Fruit fly (Drosophila melanogaster) whole organism, embryonic: ENCODE measurements around the gene CG42852.

ENCODE experiments used
- Bdp1 ChIP-seq: fragments of 200-800 bp; sonication (Bioruptor generic); optimal IDR thresholded peaks from 3 replicates; lab custom pipeline; 2016; ENCODE audit warnings: missing biosample characterization, missing genetic modification characterization
- CG11695 ChIP-seq: fragments of 200-800 bp; sonication (Bioruptor generic); IDR thresholded peaks from 3 replicates; pipeline ENCODE4 v1.3.6; 2022; ENCODE audit warnings: missing biosample characterization, missing genetic modification characterization
- CG12391 ChIP-seq: fragments of 200-800 bp; sonication (Bioruptor generic); optimal IDR thresholded peaks from 3 replicates; lab custom pipeline; 2018; ENCODE audit warnings: missing biosample characterization, mild to moderate bottlenecking, missing genetic modification characterization, moderate library complexity
- CG12659 ChIP-seq: fragments of 200-800 bp; sonication (Bioruptor generic); optimal IDR thresholded peaks from 3 replicates; lab custom pipeline; 2017; ENCODE audit warnings: mild to moderate bottlenecking, missing biosample characterization, missing genetic modification reagents, missing genetic modification characterization
- CG13123 ChIP-seq: fragments of 200-800 bp; sonication (Bioruptor generic); optimal IDR thresholded peaks from 2 replicates; lab custom pipeline; 2016; ENCODE audit warnings: missing biosample characterization, missing genetic modification characterization
- CG13775 ChIP-seq: fragments of 200-800 bp; sonication (Bioruptor generic); optimal IDR thresholded peaks from 3 replicates; lab custom pipeline; 2017; ENCODE audit warnings: missing biosample characterization, mild to moderate bottlenecking, missing genetic modification characterization
- CG14441 ChIP-seq: fragments of 200-800 bp; sonication (Bioruptor generic); IDR thresholded peaks from 2 replicates; pipeline ENCODE4 v1.3.6; 2022; ENCODE audit warnings: missing biosample characterization, missing genetic modification characterization
- CG1602 ChIP-seq: fragments of 200-800 bp; sonication (Bioruptor generic); optimal IDR thresholded peaks from 3 replicates; lab custom pipeline; 2016; ENCODE audit warnings: missing biosample characterization, missing genetic modification characterization
- CG1647 ChIP-seq: fragments of 200-800 bp; sonication (Bioruptor generic); optimal IDR thresholded peaks from 3 replicates; lab custom pipeline; 2016; ENCODE audit warnings: missing biosample characterization, missing genetic modification characterization
- CG17829 ChIP-seq: fragments of 200-800 bp; optimal IDR thresholded peaks from 2 replicates; lab custom pipeline; 2019; ENCODE audit warnings: missing biosample characterization, mild to moderate bottlenecking, missing genetic modification characterization, moderate library complexity
- CG18764 ChIP-seq: fragments of 200-800 bp; sonication (Bioruptor generic); optimal IDR thresholded peaks from 3 replicates; lab custom pipeline; 2016; ENCODE audit warnings: missing biosample characterization, missing genetic modification characterization
- CG2875 ChIP-seq: fragments of 200-800 bp; sonication (Bioruptor generic); optimal IDR thresholded peaks from 2 replicates; lab custom pipeline; 2017; ENCODE audit warnings: missing biosample characterization, mild to moderate bottlenecking, missing genetic modification characterization, missing genetic modification reagents
- CG4424 ChIP-seq: fragments of 200-800 bp; sonication (Bioruptor generic); optimal IDR thresholded peaks from 3 replicates; lab custom pipeline; 2016; ENCODE audit warnings: missing biosample characterization, missing genetic modification characterization
- CG4730 ChIP-seq: fragments of 200-800 bp; sonication (Bioruptor generic); IDR thresholded peaks from 2 replicates; pipeline ENCODE4 v1.3.6; 2022; ENCODE audit warnings: missing biosample characterization, missing genetic modification characterization
- CG4854 ChIP-seq: fragments of 200-800 bp; sonication (Bioruptor generic); optimal IDR thresholded peaks from 2 replicates; lab custom pipeline; 2016; ENCODE audit warnings: missing biosample characterization, missing genetic modification characterization, inconsistent platforms
- CG6272 ChIP-seq: fragments of 200-800 bp; sonication (Bioruptor generic); IDR thresholded peaks from 2 replicates; pipeline ENCODE4 v1.3.6; 2022; ENCODE audit warnings: missing biosample characterization, missing genetic modification characterization
- CG6689 ChIP-seq: fragments of 200-800 bp; sonication (Bioruptor generic); IDR thresholded peaks from 2 replicates; pipeline ENCODE4 v1.3.6; 2022; ENCODE audit warnings: missing biosample characterization, missing genetic modification characterization
- CG7839 ChIP-seq: fragments of 200-800 bp; sonication (Bioruptor generic); optimal IDR thresholded peaks from 3 replicates; lab custom pipeline; 2018; ENCODE audit warnings: missing biosample characterization, mild to moderate bottlenecking, missing genetic modification characterization, moderate library complexity
- CG8944 ChIP-seq: fragments of 200-800 bp; sonication (Bioruptor generic); optimal IDR thresholded peaks from 3 replicates; lab custom pipeline; 2016; ENCODE audit warnings: missing biosample characterization, missing genetic modification characterization
- Chrac-16 ChIP-seq: fragments of 200-800 bp; sonication (Bioruptor generic); optimal IDR thresholded peaks from 3 replicates; lab custom pipeline; 2016; ENCODE audit warnings: missing biosample characterization, missing genetic modification characterization
- Eip74EF ChIP-seq, 2 experiments: fragments of 200-800 bp in 1 of 2; fragments of >200 bp in 1 of 2; sonication (Bioruptor generic) in 1 of 2; optimal IDR thresholded peaks; 2 replicates each; lab custom pipeline; 2017 to 2019; ENCODE audit warnings: missing biosample characterization in 2 of 2, missing genetic modification characterization in 2 of 2, mild to moderate bottlenecking in 1 of 2, moderate library complexity in 1 of 2
- Gsc ChIP-seq: fragments of 200-800 bp; sonication (Bioruptor generic); IDR thresholded peaks from 2 replicates; pipeline ENCODE4 v1.3.6; 2022; ENCODE audit warnings: missing biosample characterization, missing genetic modification characterization
- HLH3B ChIP-seq: fragments of 200-800 bp; sonication (Bioruptor generic); IDR thresholded peaks from 2 replicates; pipeline ENCODE4 v1.3.6; 2022; ENCODE audit warnings: missing biosample characterization, missing genetic modification characterization
- Lpt ChIP-seq: fragments of >200 bp; optimal IDR thresholded peaks from 2 replicates; lab custom pipeline; 2018; ENCODE audit warnings: missing biosample characterization, missing genetic modification characterization
- Nf-YB ChIP-seq: fragments of 200-800 bp; sonication (Bioruptor generic); optimal IDR thresholded peaks from 3 replicates; lab custom pipeline; 2019; ENCODE audit warnings: missing biosample characterization, mild to moderate bottlenecking, missing genetic modification characterization, moderate library complexity
- Oaz ChIP-seq: fragments of 200-800 bp; sonication (Bioruptor generic); IDR thresholded peaks from 2 replicates; pipeline ENCODE4 v1.3.6; 2022; ENCODE audit warnings: missing biosample characterization, missing genetic modification characterization
- Optix ChIP-seq: fragments of 200-800 bp; sonication (Bioruptor generic); IDR thresholded peaks from 3 replicates; pipeline ENCODE4 v1.3.6; 2022; ENCODE audit warnings: missing biosample characterization, missing genetic modification characterization
- Side ChIP-seq: fragments of 200-800 bp; sonication (Bioruptor generic); optimal IDR thresholded peaks from 2 replicates; lab custom pipeline; 2016; ENCODE audit warnings: missing biosample characterization, missing genetic modification characterization
- Stat92E ChIP-seq, 3 experiments: fragments of >200 bp in 2 of 3; fragments of 200-800 bp in 1 of 3; sonication (Bioruptor generic) in 1 of 3; optimal IDR thresholded peaks; 2 replicates each; lab custom pipeline; 2017 to 2019; ENCODE audit warnings: missing biosample characterization in 3 of 3, missing genetic modification characterization in 3 of 3, mild to moderate bottlenecking in 1 of 3, moderate library complexity in 1 of 3
- Usf ChIP-seq: fragments of 200-800 bp; sonication (Bioruptor generic); optimal IDR thresholded peaks from 2 replicates; lab custom pipeline; 2017; ENCODE audit warnings: missing genotype, missing biosample characterization, missing genetic modification characterization
- caup ChIP-seq: fragments of 200-800 bp; sonication (Bioruptor generic); optimal IDR thresholded peaks from 3 replicates; lab custom pipeline; 2017; ENCODE audit warnings: missing biosample characterization, mild to moderate bottlenecking, missing genetic modification characterization, moderate library complexity; ENCODE audit not compliant: severe bottlenecking
- cwo ChIP-seq: fragments of 200-800 bp; sonication (Bioruptor generic); optimal IDR thresholded peaks from 3 replicates; lab custom pipeline; 2017; ENCODE audit warnings: missing biosample characterization, missing genetic modification characterization, mild to moderate bottlenecking, moderate library complexity, missing genetic modification reagents
- danr ChIP-seq: fragments of 200-800 bp; sonication (Bioruptor generic); IDR thresholded peaks from 2 replicates; pipeline ENCODE4 v1.3.6; 2022; ENCODE audit warnings: missing biosample characterization, missing genetic modification characterization
- ewg ChIP-seq: fragments of 200-800 bp; sonication (Bioruptor generic); optimal IDR thresholded peaks from 3 replicates; lab custom pipeline; 2017; ENCODE audit warnings: mild to moderate bottlenecking, missing biosample characterization, missing genetic modification reagents, missing genetic modification characterization
- gem ChIP-seq: fragments of 200-800 bp; sonication (Bioruptor generic); optimal IDR thresholded peaks from 2 replicates; lab custom pipeline; 2019; ENCODE audit warnings: missing biosample characterization, mild to moderate bottlenecking, missing genetic modification characterization, moderate library complexity
- grau ChIP-seq: fragments of 200-800 bp; optimal IDR thresholded peaks from 3 replicates; lab custom pipeline; 2019; ENCODE audit warnings: missing biosample characterization, mild to moderate bottlenecking, missing genetic modification characterization, moderate library complexity
- hth ChIP-seq: fragments of >200 bp; optimal IDR thresholded peaks from 2 replicates; lab custom pipeline; 2017; ENCODE audit warnings: inconsistent platforms
- lab ChIP-seq: fragments of 200-800 bp; sonication (Bioruptor generic); optimal IDR thresholded peaks from 3 replicates; lab custom pipeline; 2017; ENCODE audit warnings: missing biosample characterization, missing genetic modification characterization, mild to moderate bottlenecking, moderate library complexity, missing genetic modification reagents
- mirr ChIP-seq: fragments of 200-800 bp; sonication (Bioruptor generic); optimal IDR thresholded peaks from 3 replicates; lab custom pipeline; 2018; ENCODE audit warnings: missing biosample characterization, mild to moderate bottlenecking, missing genetic modification characterization
- nerfin-1 ChIP-seq: fragments of 200-800 bp; sonication (Bioruptor generic); optimal IDR thresholded peaks from 3 replicates; lab custom pipeline; 2019; ENCODE audit warnings: missing biosample characterization, mild to moderate bottlenecking, missing genetic modification characterization, moderate library complexity
- nom ChIP-seq: fragments of 200-800 bp; sonication (Bioruptor generic); optimal IDR thresholded peaks from 2 replicates; lab custom pipeline; 2017; ENCODE audit warnings: missing biosample characterization, missing genetic modification characterization, mild to moderate bottlenecking, moderate library complexity, missing genetic modification reagents
- peb ChIP-seq: fragments of 200-800 bp; sonication (Bioruptor generic); IDR thresholded peaks from 2 replicates; pipeline ENCODE4 v1.3.6; 2022; ENCODE audit warnings: missing biosample characterization, missing genetic modification characterization
- row ChIP-seq: fragments of 200-800 bp; sonication (Bioruptor generic); IDR thresholded peaks from 3 replicates; pipeline ENCODE4 v1.3.6; 2022; ENCODE audit warnings: missing biosample characterization, missing genetic modification characterization
- sc ChIP-seq, 3 experiments: fragments of >200 bp in 2 of 3; fragments of 200-800 bp in 1 of 3; sonication (Bioruptor generic) in 1 of 3; optimal IDR thresholded peaks; 2 replicates in 2 of 3; 3 replicates in 1 of 3; lab custom pipeline; 2017; ENCODE audit warnings: mild to moderate bottlenecking in 1 of 3, missing biosample characterization in 1 of 3, missing genetic modification characterization in 1 of 3, missing genetic modification reagents in 1 of 3
- sisA ChIP-seq: fragments of 200-800 bp; sonication (Bioruptor generic); IDR thresholded peaks from 2 replicates; pipeline ENCODE4 v1.3.6; 2022; ENCODE audit warnings: missing biosample characterization, missing genetic modification characterization
- ssp ChIP-seq: fragments of 200-800 bp; sonication (Bioruptor generic); IDR thresholded peaks from 2 replicates; pipeline ENCODE4 v1.3.6; 2022; ENCODE audit warnings: missing biosample characterization, missing genetic modification characterization
- zen ChIP-seq: fragments of 200-800 bp; sonication (Bioruptor generic); optimal IDR thresholded peaks from 3 replicates; lab custom pipeline; 2018; ENCODE audit warnings: missing biosample characterization, mild to moderate bottlenecking, missing genetic modification characterization, moderate library complexity

CG42852 gene

dm6 chr3L:16801499-16802452, 46.5 kb downstream of the CG42852 start (continued):
- TF ChIP-seq mirr (GFP tag; lab: Kevin White, UChicago): peak; percentile 37
- peak; percentile 19 for TF ChIP-seq CG17829 (tag; lab: Kevin White, UChicago)
- TF ChIP-seq CG13775 (GFP tag; lab: Kevin White, UChicago): peak; percentile 61
- peak; percentile 61 for TF ChIP-seq sisA (GFP tag; lab: Robert Waterston, UW)
- TF ChIP-seq Usf: peak; percentile 22
- peak; percentile 56 for TF ChIP-seq CG12659 (GFP tag; lab: Kevin White, UChicago)
- TF ChIP-seq CG6689 (GFP tag; lab: Robert Waterston, UW): peak; percentile 71
- TF ChIP-seq Gsc (GFP tag; lab: Robert Waterston, UW): no peak
- TF ChIP-seq grau: peak; percentile 58
- TF ChIP-seq gem (tag; lab: Kevin White, UChicago): peak; percentile 76
- TF ChIP-seq Nf-YB: peak; percentile 44
- no peak for TF ChIP-seq sc (optimal IDR thresholded peaks at IDR 0.05; lab: Kevin White, UChicago)
- peak; percentile 44 for TF ChIP-seq sc (GFP tag; optimal IDR thresholded peaks at IDR 0.05; lab: Kevin White, UChicago)
- TF ChIP-seq Optix: 0 out of 3 replicates have a peak, but pooled peaks have one; percentile 14
- TF ChIP-seq CG1602 (GFP tag; lab: Kevin White, UChicago): peak; percentile 56
- 0 out of 2 replicates have a peak, but pooled peaks have one; percentile 26 for TF ChIP-seq peb
- peak; percentile 43 for TF ChIP-seq Chrac-16 (GFP tag; lab: Kevin White, UChicago)
- no peak for TF ChIP-seq CG13123
- no peak for TF ChIP-seq nerfin-1
- TF ChIP-seq CG2875 (GFP tag; lab: Kevin White, UChicago): peak; percentile 30
- peak; percentile 87 for TF ChIP-seq nom (GFP tag; lab: Kevin White, UChicago)
- TF ChIP-seq CG6272 (GFP tag; lab: Robert Waterston, UW): peak; percentile 34; the same call in 1 of the 2 replicates
- no peak for TF ChIP-seq Oaz (GFP tag; lab: Robert Waterston, UW)
- TF ChIP-seq hth (lab: Kevin White, UChicago): no peak
- TF ChIP-seq CG8944 (GFP tag; lab: Kevin White, UChicago): no peak
- peak; percentile 1 for TF ChIP-seq CG18764 (GFP tag; lab: Kevin White, UChicago)
- no peak for TF ChIP-seq Bdp1 (GFP tag; lab: Kevin White, UChicago)
- peak; percentile 73 for TF ChIP-seq CG11695 (GFP tag; lab: Robert Waterston, UW)
- TF ChIP-seq HLH3B (GFP tag; lab: Robert Waterston, UW): no peak; the same call in none of the 2 replicates
- peak; percentile 15 for TF ChIP-seq ewg (GFP tag; lab: Kevin White, UChicago)
- TF ChIP-seq danr (GFP tag; lab: Robert Waterston, UW): no peak
- no peak for TF ChIP-seq Lpt (GFP tag; lab: Kevin White, UChicago)
- peak; percentile 32; the same call in 1 of the 2 replicates for TF ChIP-seq CG4730 (GFP tag; lab: Robert Waterston, UW)
- peak; percentile 30; the same call in 1 of the 2 replicates for TF ChIP-seq ssp (GFP tag; lab: Robert Waterston, UW)
- TF ChIP-seq zen: peak; percentile 54
- peak in 1 of 2 experiments; percentile 21 for TF ChIP-seq Eip74EF (GFP tag; optimal IDR thresholded peaks at IDR 0.05; lab: Kevin White, UChicago)
- TF ChIP-seq CG4854 (GFP tag; lab: Kevin White, UChicago): peak; percentile 26
- peak; percentile 65 for TF ChIP-seq CG7839 (tag; lab: Kevin White, UChicago)
- TF ChIP-seq CG4424: peak; percentile 48
- TF ChIP-seq CG14441 (GFP tag; lab: Robert Waterston, UW): peak; percentile 66
- TF ChIP-seq cwo (GFP tag; lab: Kevin White, UChicago): peak; percentile 87
- no peak for TF ChIP-seq Side
- TF ChIP-seq caup: peak; percentile 39
- TF ChIP-seq CG12391: peak; percentile 66
- no peak for TF ChIP-seq Stat92E (GFP tag; optimal IDR thresholded peaks at IDR 0.05; lab: Kevin White, UChicago)
- peak; percentile 8 for TF ChIP-seq CG1647 (GFP tag; lab: Kevin White, UChicago)
- peak; percentile 43 for TF ChIP-seq lab
- peak; percentile 82 for TF ChIP-seq row
